Fruit fly (Drosophila melanogaster): ENCODE data around the gene ND-15.

ND-15 gene

dm6 chr2L:161453-162175, 47.1 kb downstream of the ND-15 start (continued):
- TF ChIP-seq zfh2 (GFP tag; optimal IDR thresholded peaks at IDR 0.05), result no peak
- no peak for TF ChIP-seq gfzf (GFP tag; optimal IDR thresholded peaks at IDR 0.05)
- no peak for TF ChIP-seq dysf (GFP tag; IDR thresholded peaks at IDR 0.05)
- no peak for TF ChIP-seq Ravus (GFP tag; IDR thresholded peaks at IDR 0.05)
- TF ChIP-seq unc-4 (GFP tag; IDR thresholded peaks at IDR 0.05; ENCODE audit: partially characterized antibody), result no peak
- peak; percentile 1 for TF ChIP-seq CG12942 (GFP tag; optimal IDR thresholded peaks at IDR 0.05)
- no peak for TF ChIP-seq CG7372 (GFP tag; IDR thresholded peaks at IDR 0.05)
- TF ChIP-seq cad (GFP tag; optimal IDR thresholded peaks at IDR 0.05), result peak; percentile 63
- no peak for TF ChIP-seq CG18011 (GFP tag; optimal IDR thresholded peaks at IDR 0.05)
- no peak for TF ChIP-seq otp (GFP tag; IDR thresholded peaks at IDR 0.05)
- no peak for TF ChIP-seq ranshi (GFP tag; IDR thresholded peaks at IDR 0.05)
- peak; percentile 44 for TF ChIP-seq CG12104 (GFP tag; optimal IDR thresholded peaks at IDR 0.05)
- TF ChIP-seq CG11456 (GFP tag; IDR thresholded peaks at IDR 0.05), result no peak
- TF ChIP-seq D (optimal IDR thresholded peaks at IDR 0.05), result peak; percentile 86
- no peak for TF ChIP-seq D (GFP tag; optimal IDR thresholded peaks at IDR 0.05)
- peak; percentile 19 for TF ChIP-seq CG11398 (GFP tag; optimal IDR thresholded peaks at IDR 0.05)
- peak; percentile 63 for TF ChIP-seq CG13894 (tag; optimal IDR thresholded peaks at IDR 0.05)
- TF ChIP-seq CG17359 (tag; optimal IDR thresholded peaks at IDR 0.05), result no peak
- peak; percentile 36 to 71 for TF ChIP-seq Hr51 (GFP tag; optimal IDR thresholded peaks at IDR 0.05)
- TF ChIP-seq CG16813 (GFP tag; IDR thresholded peaks at IDR 0.05; ENCODE audit: partially characterized antibody), result no peak
- TF ChIP-seq Usf (GFP tag; optimal IDR thresholded peaks at IDR 0.05), result no peak
- peak; percentile 12 for TF ChIP-seq eyg (GFP tag; optimal IDR thresholded peaks at IDR 0.05)
- no peak for TF ChIP-seq CG32772 (GFP tag; IDR thresholded peaks at IDR 0.05)
- TF ChIP-seq CG10274 (GFP tag; optimal IDR thresholded peaks at IDR 0.05), result peak; percentile 41
- TF ChIP-seq knrl (GFP tag; IDR thresholded peaks at IDR 0.05; ENCODE audit: partially characterized antibody), result no peak
- peak; percentile 3 for TF ChIP-seq schlank (tag; optimal IDR thresholded peaks at IDR 0.05)
- TF ChIP-seq Dfd (GFP tag; optimal IDR thresholded peaks at IDR 0.05), result no peak
- TF ChIP-seq Doc3 (GFP tag; IDR thresholded peaks at IDR 0.05; ENCODE audit: partially characterized antibody), result no peak
- peak; percentile 17 for TF ChIP-seq CTCF (GFP tag; optimal IDR thresholded peaks at IDR 0.05)
- no peak for TF ChIP-seq CG3847 (GFP tag; IDR thresholded peaks at IDR 0.05)
- no peak for TF ChIP-seq CG6175 (GFP tag; IDR thresholded peaks at IDR 0.05)
- no peak for TF ChIP-seq CG14667 (GFP tag; IDR thresholded peaks at IDR 0.05)
- TF ChIP-seq CG10979 (tag; optimal IDR thresholded peaks at IDR 0.05), result no peak
- no peak for TF ChIP-seq al (GFP tag; IDR thresholded peaks at IDR 0.05)
- TF ChIP-seq fru (optimal IDR thresholded peaks at IDR 0.05), result no peak
- TF ChIP-seq hkb (optimal IDR thresholded peaks at IDR 0.05), result no peak
- TF ChIP-seq hkb (GFP tag; IDR thresholded peaks at IDR 0.05), result no peak
- peak; percentile 26 for TF ChIP-seq unpg (GFP tag; optimal IDR thresholded peaks at IDR 0.05)
- peak; percentile 16 for TF ChIP-seq CG1233 (GFP tag; optimal IDR thresholded peaks at IDR 0.05)
- no peak for TF ChIP-seq Bdp1 (GFP tag; optimal IDR thresholded peaks at IDR 0.05)
- TF ChIP-seq Sry-β (GFP tag; optimal IDR thresholded peaks at IDR 0.05), result no peak
- TF ChIP-seq CG12769 (tag; optimal IDR thresholded peaks at IDR 0.05), result peak; percentile 82
- no peak for TF ChIP-seq CG11504 (tag; optimal IDR thresholded peaks at IDR 0.05)
- no peak for TF ChIP-seq Vsx1 (GFP tag; optimal IDR thresholded peaks at IDR 0.05)
- no peak for TF ChIP-seq az2 (GFP tag; optimal IDR thresholded peaks at IDR 0.05)
- TF ChIP-seq Sox102F (GFP tag; optimal IDR thresholded peaks at IDR 0.05), result no peak
- TF ChIP-seq CG6765 (GFP tag; optimal IDR thresholded peaks at IDR 0.05), result peak; percentile 63
- no peak for TF ChIP-seq GATAe (GFP tag; conservative IDR thresholded peaks at IDR 0.05)
- no peak for TF ChIP-seq Xrp1 (GFP tag; IDR thresholded peaks at IDR 0.05)
- TF ChIP-seq Stat92E (GFP tag; optimal IDR thresholded peaks at IDR 0.05), result peak in 2 of 3 experiments; percentile 71 to 72
- no peak for TF ChIP-seq zen2 (GFP tag; IDR thresholded peaks at IDR 0.05; ENCODE audit: partially characterized antibody)
